Fruit fly (Drosophila melanogaster) whole organism, adult: ENCODE results near the gene RpL3.

ENCODE experiments used
- CG14711 ChIP-seq: fragments of 200-800 bp; sonication (Bioruptor generic); optimal IDR thresholded peaks from 2 replicates; lab custom pipeline; 2018; ENCODE audit warnings: missing biosample characterization, mild to moderate bottlenecking, missing genetic modification characterization, moderate library complexity
- CG1620 ChIP-seq: fragments of 200-800 bp; sonication (Bioruptor generic); optimal IDR thresholded peaks from 2 replicates; lab custom pipeline; 2016; ENCODE audit warnings: missing biosample characterization, missing genetic modification characterization
- CG7045 ChIP-seq: fragments of 200-800 bp; sonication (Bioruptor generic); optimal IDR thresholded peaks from 2 replicates; lab custom pipeline; 2017; ENCODE audit warnings: missing biosample characterization, mild to moderate bottlenecking, missing genetic modification characterization
- CG7101 ChIP-seq: fragments of 200-800 bp; sonication (Bioruptor generic); optimal IDR thresholded peaks from 2 replicates; lab custom pipeline; 2018; ENCODE audit warnings: missing biosample characterization, mild to moderate bottlenecking, missing genetic modification characterization, moderate library complexity
- cic ChIP-seq: fragments of 200-800 bp; sonication (Bioruptor generic); optimal IDR thresholded peaks from 2 replicates; lab custom pipeline; 2017; ENCODE audit warnings: missing biosample characterization, mild to moderate bottlenecking, missing genetic modification characterization, moderate library complexity
- ovo ChIP-seq: fragments of 200-800 bp; sonication (Bioruptor generic); optimal IDR thresholded peaks from 2 replicates; lab custom pipeline; 2016; ENCODE audit warnings: missing biosample characterization, missing genetic modification characterization
- pad ChIP-seq: fragments of 200-800 bp; sonication (Bioruptor generic); optimal IDR thresholded peaks from 3 replicates; lab custom pipeline; 2017; ENCODE audit warnings: missing biosample characterization, missing genetic modification characterization, mild to moderate bottlenecking, moderate library complexity, missing genetic modification reagents
- tj ChIP-seq: fragments of 200-800 bp; sonication (Bioruptor generic); optimal IDR thresholded peaks from 3 replicates; lab custom pipeline; 2017; ENCODE audit warnings: missing biosample characterization, mild to moderate bottlenecking, missing genetic modification characterization, moderate library complexity

- TF ChIP-seq CG1620 (GFP tag; lab: Kevin White, UChicago) (no peak), tj (GFP tag; lab: Kevin White, UChicago) (no peak), CG14711 (no peak), pad (GFP tag; lab: Kevin White, UChicago) (no peak), ovo (GFP tag; lab: Kevin White, UChicago) (no peak), cic (no peak), CG7045 (GFP tag; lab: Kevin White, UChicago) (no peak), CG7101 (tag; lab: Kevin White, UChicago) (no peak)
Measured at dm6 chr3R:11245803-11246202, 24.1 kb downstream of the RpL3 start.
